Worm (Caenorhabditis elegans): ENCODE results near the gene srj-1.

The srj-1 gene

ce11 chrIV:11955592-11955991, 9.6 kb downstream of the srj-1 start (continued):
- TF ChIP-seq attf-4 (tag; optimal IDR thresholded peaks at IDR 0.05), result no peak
- TF ChIP-seq F10B5.3 (tag; optimal IDR thresholded peaks at IDR 0.05), result no peak
- peak; percentile 69; the same call in 1 of the 2 replicates for TF ChIP-seq zfp-3 (GFP tag; conservative IDR thresholded peaks at IDR 0.05)
- peak; percentile 51 for TF ChIP-seq mxl-3 (GFP tag; optimal IDR thresholded peaks at IDR 0.05)
- TF ChIP-seq hlh-11 (tag; optimal IDR thresholded peaks at IDR 0.05), result peak; percentile 82
- peak; percentile 86 for TF ChIP-seq mep-1 (tag; optimal IDR thresholded peaks at IDR 0.05)
- no peak for TF ChIP-seq unc-62 (GFP tag; optimal IDR thresholded peaks at IDR 0.05 in 1 of 2)
- TF ChIP-seq unc-62 (tag; optimal IDR thresholded peaks at IDR 0.05), result no peak
- peak; percentile 42; the same call in 1 of the 2 replicates for TF ChIP-seq pha-4 (GFP tag; IDR thresholded peaks at IDR 0.05)
- no peak for TF ChIP-seq pha-4 (tag; optimal IDR thresholded peaks at IDR 0.05)

ce11 chrIV:11952612-11953299, 12.5 kb downstream of the srj-1 start, which contains the start of gene gdh-1:
Gene gdh-1 (plus strand): TSS chrIV:11953249.
- TF ChIP-seq nhr-11 (tag; optimal IDR thresholded peaks at IDR 0.05) (no peak), ZK337.2 (GFP tag; IDR thresholded peaks at IDR 0.05) (no peak), F44E2.7 (GFP tag; IDR thresholded peaks at IDR 0.05) (no peak), egl-27 (tag; optimal IDR thresholded peaks at IDR 0.05) (no peak), pha-4 (GFP tag; IDR thresholded peaks at IDR 0.05) (no peak), pha-4 (tag; optimal IDR thresholded peaks at IDR 0.05) (peak; percentile 35), madf-9 (GFP tag; conservative IDR thresholded peaks at IDR 0.05) (no peak), nhr-6 (tag; optimal IDR thresholded peaks at IDR 0.05) (no peak), dpl-1 (GFP tag; optimal IDR thresholded peaks at IDR 0.05) (no peak), skn-1 (tag; optimal IDR thresholded peaks at IDR 0.05) (no peak), attf-4 (tag; optimal IDR thresholded peaks at IDR 0.05) (no peak), spr-3 (GFP tag; optimal IDR thresholded peaks at IDR 0.05) (no peak), Y75B8A.6 (GFP tag; IDR thresholded peaks at IDR 0.05) (no peak), Y48G9A.11 (GFP tag; IDR thresholded peaks at IDR 0.05) (no peak), unc-39 (tag; optimal IDR thresholded peaks at IDR 0.05) (no peak), aha-1 (tag) (peak; percentile 93), ceh-32 (tag; optimal IDR thresholded peaks at IDR 0.05; ENCODE audit: poor library complexity) (no peak), madf-5 (GFP tag; IDR thresholded peaks at IDR 0.05) (no peak), ceh-20 (GFP tag; IDR thresholded peaks at IDR 0.05) (0 out of 2 replicates have a peak, but pooled peaks have one; percentile 23), ceh-62 (tag; optimal IDR thresholded peaks at IDR 0.05) (no peak), dve-1 (tag; optimal IDR thresholded peaks at IDR 0.05; ENCODE audit: insufficient read depth) (peak; percentile 57), nhr-28 (tag; optimal IDR thresholded peaks at IDR 0.05) (peak; percentile 74), sdz-12 (GFP tag; optimal IDR thresholded peaks at IDR 0.05) (no peak), lim-7 (GFP tag; IDR thresholded peaks at IDR 0.05) (no peak), hif-1 (tag; optimal IDR thresholded peaks at IDR 0.05) (peak in 1 of 2 experiments; percentile 44), T20F7.1 (GFP tag; optimal IDR thresholded peaks at IDR 0.05) (no peak), nhr-48 (tag; optimal IDR thresholded peaks at IDR 0.05) (no peak), zag-1 (tag; optimal IDR thresholded peaks at IDR 0.05) (no peak), dmd-6 (GFP tag; IDR thresholded peaks at IDR 0.05) (peak; percentile 56), snpc-4 (tag; optimal IDR thresholded peaks at IDR 0.05) (no peak), lin-39 (tag; optimal IDR thresholded peaks at IDR 0.05) (no peak), lsy-2 (tag; optimal IDR thresholded peaks at IDR 0.05) (peak in 1 of 2 experiments; percentile 56), ceh-44 (GFP tag; IDR thresholded peaks at IDR 0.05) (no peak), tag-97 (GFP tag; IDR thresholded peaks at IDR 0.05) (no peak), arid-1 (GFP tag; conservative IDR thresholded peaks at IDR 0.05) (no peak), nhr-102 (tag; optimal IDR thresholded peaks at IDR 0.05) (no peak), fos-1 (tag; optimal IDR thresholded peaks at IDR 0.05) (no peak), hlh-30 (tag; optimal IDR thresholded peaks at IDR 0.05; ENCODE audit: insufficient read depth) (peak; percentile 24), F49E8.2 (tag; optimal IDR thresholded peaks at IDR 0.05; ENCODE audit: borderline replicate concordance) (no peak), ceh-28 (tag; optimal IDR thresholded peaks at IDR 0.05) (no peak), ceh-82 (tag; optimal IDR thresholded peaks at IDR 0.05) (no peak), mxl-2 (GFP tag; conservative IDR thresholded peaks at IDR 0.05) (no peak)
